Fruit fly (Drosophila melanogaster): ENCODE data around the gene bip1.

DNA sequence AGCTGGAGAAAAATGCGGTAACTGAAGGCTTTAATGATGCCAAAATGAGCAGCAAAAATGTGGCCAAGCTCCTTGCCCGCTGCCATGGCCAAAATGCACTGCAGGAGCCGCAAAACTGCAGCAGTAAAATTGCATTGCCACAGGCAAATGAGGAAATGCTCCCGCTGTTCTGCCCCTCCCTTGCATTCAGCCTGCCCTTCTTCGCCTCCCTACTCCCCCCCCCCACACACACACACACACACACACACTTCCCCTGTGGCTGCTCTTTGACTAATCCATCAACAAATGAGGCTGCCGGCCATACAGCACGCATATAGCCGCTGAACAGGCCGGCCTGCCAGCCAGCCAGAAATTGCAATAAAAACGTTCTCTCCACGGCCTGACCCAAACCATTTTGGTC lies 31.3 kb downstream of the bip1 start:
- TF ChIP-seq CTCF (optimal IDR thresholded peaks at IDR 0.05) (no peak), CG8478 (optimal IDR thresholded peaks at IDR 0.05) (no peak)
